Worm (Caenorhabditis elegans) whole organism, L2 larva: ENCODE measurements around the gene Y65A5A.1.
A peak's percentile ranks its signal among the peaks of the same experiment; 100 is the strongest.

Experiments
- F13H6.1 ChIP-seq: sonication (generic microtip); optimal IDR thresholded peaks from 2 replicates; lab custom pipeline; 2016; ENCODE audit warnings: missing genetic modification characterization, missing compliant biosample characterization
- R02D3.7 ChIP-seq: fragments of 150-350 bp; optimal IDR thresholded peaks from 2 replicates; lab custom pipeline; 2014; ENCODE audit warnings: missing biosample characterization, missing genetic modification characterization
- ZK546.5 ChIP-seq: sonication (generic microtip); optimal IDR thresholded peaks from 2 replicates; lab custom pipeline; 2017; ENCODE audit warnings: missing biosample characterization, missing genetic modification characterization
- aly-2 ChIP-seq: fragments of 150-350 bp; optimal IDR thresholded peaks from 2 replicates; lab custom pipeline; 2014; ENCODE audit warnings: missing biosample characterization, missing genetic modification characterization
- blmp-1 ChIP-seq: sonication (generic microtip); optimal IDR thresholded peaks from 2 replicates; lab custom pipeline; 2017; ENCODE audit warnings: missing genetic modification characterization, mild to moderate bottlenecking, missing compliant biosample characterization, antibody characterized with exemption, moderate library complexity; ENCODE audit not compliant: insufficient read depth
- ceh-16 ChIP-seq: fragments of 150-350 bp; optimal IDR thresholded peaks from 2 replicates; lab custom pipeline; 2014; ENCODE audit warnings: missing biosample characterization, missing genetic modification characterization
- ceh-82 ChIP-seq: fragments of 150-350 bp; optimal IDR thresholded peaks from 2 replicates; lab custom pipeline; 2014; ENCODE audit warnings: missing biosample characterization, missing genetic modification characterization
- crh-2 ChIP-seq: sonication (generic microtip); optimal IDR thresholded peaks from 2 replicates; lab custom pipeline; 2017; ENCODE audit warnings: missing biosample characterization, missing genetic modification characterization
- dmd-4 ChIP-seq: sonication (generic microtip); optimal IDR thresholded peaks from 2 replicates; lab custom pipeline; 2017; ENCODE audit warnings: missing biosample characterization, missing genetic modification characterization
- egl-27 ChIP-seq: sonication (generic microtip); optimal IDR thresholded peaks from 3 replicates; lab custom pipeline; 2017; ENCODE audit warnings: missing biosample characterization, missing genetic modification reagents, missing genetic modification characterization
- elt-1 ChIP-seq: fragments of 150-350 bp; optimal IDR thresholded peaks from 2 replicates; lab custom pipeline; 2014; ENCODE audit warnings: missing biosample characterization, missing genetic modification characterization
- elt-3 ChIP-seq: sonication (generic microtip); optimal IDR thresholded peaks from 2 replicates; lab custom pipeline; 2017; ENCODE audit warnings: missing biosample characterization, missing genetic modification characterization
- fos-1 ChIP-seq: fragments of 150-350 bp; optimal IDR thresholded peaks from 2 replicates; lab custom pipeline; 2014; ENCODE audit warnings: missing biosample characterization, missing genetic modification characterization
- lin-11 ChIP-seq: fragments of 150-350 bp; sonication (generic microtip); optimal IDR thresholded peaks from 2 replicates; lab custom pipeline; 2014; ENCODE audit warnings: missing biosample characterization, missing genetic modification characterization, inconsistent platforms, mixed read lengths
- lin-13 ChIP-seq: fragments of 150-350 bp; optimal IDR thresholded peaks from 2 replicates; lab custom pipeline; 2014; ENCODE audit warnings: missing biosample characterization, missing genetic modification reagents, missing genetic modification characterization
- lsy-2 ChIP-seq, 2 experiments: fragments of 150-350 bp in 1 of 2; sonication (generic microtip) in 1 of 2; optimal IDR thresholded peaks; 2 replicates each; lab custom pipeline; 2014 to 2017; ENCODE audit warnings: missing biosample characterization in 2 of 2, missing genetic modification characterization in 2 of 2
- nhr-10 ChIP-seq: sonication (generic microtip); optimal IDR thresholded peaks from 2 replicates; lab custom pipeline; 2017; ENCODE audit warnings: missing biosample characterization, missing genetic modification characterization
- nhr-11 ChIP-seq: fragments of 150-350 bp; optimal IDR thresholded peaks from 2 replicates; lab custom pipeline; 2014; ENCODE audit warnings: missing biosample characterization, missing genetic modification characterization
- nhr-129 ChIP-seq: fragments of 150-350 bp; optimal IDR thresholded peaks from 2 replicates; lab custom pipeline; 2014; ENCODE audit warnings: missing biosample characterization, missing genetic modification characterization
- nhr-21 ChIP-seq: fragments of 150-350 bp; optimal IDR thresholded peaks from 2 replicates; lab custom pipeline; 2014; ENCODE audit warnings: missing biosample characterization, missing genetic modification characterization
- nhr-25 ChIP-seq: fragments of 150-350 bp; sonication (generic microtip); optimal IDR thresholded peaks from 3 replicates; lab custom pipeline; 2014; ENCODE audit warnings: missing biosample characterization, missing genetic modification characterization
- nhr-6 ChIP-seq: fragments of 150-350 bp; optimal IDR thresholded peaks from 2 replicates; lab custom pipeline; 2014; ENCODE audit warnings: missing biosample characterization, missing genetic modification characterization
- nhr-77 ChIP-seq: fragments of 150-350 bp; optimal IDR thresholded peaks from 2 replicates; lab custom pipeline; 2014; ENCODE audit warnings: missing biosample characterization, missing genetic modification characterization
- peb-1 ChIP-seq: fragments of 150-350 bp; optimal IDR thresholded peaks from 2 replicates; lab custom pipeline; 2014; ENCODE audit warnings: missing biosample characterization, missing genetic modification characterization
- sem-4 ChIP-seq: fragments of 150-350 bp; optimal IDR thresholded peaks from 2 replicates; lab custom pipeline; 2014; ENCODE audit warnings: missing biosample characterization, missing genetic modification reagents, missing genetic modification characterization
- skn-1 ChIP-seq: sonication (generic microtip); optimal IDR thresholded peaks from 2 replicates; lab custom pipeline; 2017; ENCODE audit warnings: missing biosample characterization, missing genetic modification characterization
- sma-3 ChIP-seq: sonication (generic microtip); optimal IDR thresholded peaks from 2 replicates; lab custom pipeline; 2016; ENCODE audit warnings: missing genetic modification reagents, missing genetic modification characterization, missing compliant biosample characterization
- snpc-4 ChIP-seq: fragments of 150-350 bp; optimal IDR thresholded peaks from 2 replicates; lab custom pipeline; 2014; ENCODE audit warnings: missing biosample characterization, missing genetic modification characterization
- unc-55 ChIP-seq: fragments of 150-350 bp; sonication (generic microtip); optimal IDR thresholded peaks from 3 replicates; lab custom pipeline; 2014; ENCODE audit warnings: missing biosample characterization, missing genetic modification reagents, missing genetic modification characterization
- zag-1 ChIP-seq: fragments of 150-350 bp; optimal IDR thresholded peaks from 2 replicates; lab custom pipeline; 2014; ENCODE audit warnings: missing biosample characterization, missing genetic modification characterization
- ztf-1 ChIP-seq: fragments of 200-800 bp; sonication (Bioruptor generic); conservative IDR thresholded peaks from 2 replicates; pipeline ENCODE4 v1.3.6; 2022; ENCODE audit warnings: missing genetic modification characterization, missing compliant biosample characterization
- ztf-11 ChIP-seq: sonication (generic microtip); optimal IDR thresholded peaks from 2 replicates; lab custom pipeline; 2017; ENCODE audit warnings: missing biosample characterization, missing genetic modification characterization

The Y65A5A.1 gene

DNA sequence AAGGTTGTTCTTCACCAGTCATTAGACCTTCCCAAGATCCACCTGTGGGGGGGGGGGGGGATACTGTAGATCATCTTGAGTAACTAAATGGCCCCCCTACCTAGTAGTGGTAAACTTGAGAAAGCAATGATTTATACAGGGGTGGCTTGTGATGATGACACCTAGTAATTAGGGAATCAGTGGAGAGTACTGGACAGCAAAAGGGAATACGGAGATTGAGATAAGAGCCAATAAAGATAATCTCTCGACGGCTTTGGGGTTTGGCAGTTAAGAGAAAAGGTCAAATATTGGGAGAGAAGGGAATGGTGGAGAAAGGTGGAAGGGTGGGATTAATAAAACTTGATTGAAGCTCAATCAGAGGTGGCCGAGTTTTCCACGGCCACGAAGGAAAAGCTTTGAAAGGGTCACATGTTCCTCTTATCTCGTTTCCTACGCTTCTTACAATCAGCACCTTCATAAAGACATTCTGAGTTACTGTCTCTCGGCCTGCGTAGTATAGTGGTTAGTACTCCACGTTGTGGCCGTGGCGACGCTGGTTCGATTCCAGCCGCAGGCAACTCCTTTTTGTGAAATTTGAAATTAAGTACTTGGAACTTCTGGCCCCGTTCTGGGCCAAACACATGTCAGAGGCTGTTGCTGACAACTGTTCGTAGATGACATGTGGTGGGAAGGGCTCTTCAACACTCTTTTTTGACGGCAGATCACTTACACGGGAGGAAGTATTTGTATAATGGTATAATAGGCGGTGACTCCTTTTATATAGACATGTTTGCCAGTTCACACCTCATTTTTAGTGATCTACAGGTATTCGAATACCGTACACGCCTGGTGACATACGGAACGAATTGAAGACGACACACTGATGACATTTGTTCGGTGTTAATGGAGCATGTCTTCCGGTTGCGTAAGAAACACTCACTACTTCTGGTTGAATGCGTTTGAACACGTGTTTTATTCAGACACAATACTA lies 1.1 kb upstream of the Y65A5A.1 start (continued):
- TF ChIP-seq sem-4 (tag; lab: Kevin White, UChicago) = no peak
- TF ChIP-seq blmp-1 = no peak
- TF ChIP-seq F13H6.1 (tag; lab: Kevin White, UChicago) = no peak
- TF ChIP-seq sma-3 (GFP tag; lab: Kevin White, UChicago) = peak; percentile 52

- TF ChIP-seq egl-27 (tag; lab: Kevin White, UChicago) = no peak
- TF ChIP-seq sem-4 (tag; lab: Kevin White, UChicago) = no peak
- TF ChIP-seq lin-13 (GFP tag; lab: Kevin White, UChicago) = peak; percentile 20
- peak; percentile 35 for TF ChIP-seq fos-1 (tag; lab: Kevin White, UChicago)
- no peak for TF ChIP-seq nhr-21 (tag; lab: Kevin White, UChicago)
- TF ChIP-seq nhr-77 (tag; lab: Kevin White, UChicago) = no peak
- peak; percentile 12 for TF ChIP-seq sma-3 (GFP tag; lab: Kevin White, UChicago)
- no peak for TF ChIP-seq blmp-1
- TF ChIP-seq elt-3 (tag; lab: Kevin White, UChicago) = no peak
- TF ChIP-seq crh-2 (tag; lab: Kevin White, UChicago) = peak; percentile 15
- TF ChIP-seq aly-2 (tag; lab: Kevin White, UChicago) = no peak
- peak; percentile 23 for TF ChIP-seq nhr-129 (tag; lab: Kevin White, UChicago)
- peak; percentile 60 for TF ChIP-seq unc-55 (GFP tag; lab: Kevin White, UChicago)
- TF ChIP-seq nhr-25 (tag; lab: Kevin White, UChicago) = no peak
- no peak for TF ChIP-seq ZK546.5 (tag; lab: Kevin White, UChicago)
- no peak for TF ChIP-seq peb-1
- peak; percentile 11 for TF ChIP-seq snpc-4
- no peak for TF ChIP-seq nhr-10 (tag; lab: Kevin White, UChicago)
- TF ChIP-seq lin-11 (tag; lab: Kevin White, UChicago) = peak; percentile 3
- TF ChIP-seq R02D3.7 (tag; lab: Kevin White, UChicago) = no peak
- no peak for TF ChIP-seq skn-1 (tag; lab: Kevin White, UChicago)
- TF ChIP-seq lsy-2 (tag; optimal IDR thresholded peaks at IDR 0.05; lab: Kevin White, UChicago) = peak in 1 of 2 experiments; percentile 27
- TF ChIP-seq, all 48 proteins: peak for 9
These were observed 609 bp downstream of the Y65A5A.1 start for ce11 chrIV:16399017-16399416.

- TF ChIP-seq crh-2 (tag; lab: Kevin White, UChicago) = no peak
- TF ChIP-seq nhr-25 (tag; lab: Kevin White, UChicago) = peak; percentile 38
- peak; percentile 12 for TF ChIP-seq nhr-21 (tag; lab: Kevin White, UChicago)
- peak; percentile 8 for TF ChIP-seq nhr-129 (tag; lab: Kevin White, UChicago)
- TF ChIP-seq ceh-16 (tag; lab: Kevin White, UChicago) = peak; percentile 60
- TF ChIP-seq ztf-1 = no peak
- TF ChIP-seq dmd-4 (tag; lab: Kevin White, UChicago) = no peak
- TF ChIP-seq unc-55 (GFP tag; lab: Kevin White, UChicago) = peak; percentile 2
- TF ChIP-seq R02D3.7 (tag; lab: Kevin White, UChicago) = no peak
- TF ChIP-seq nhr-6 (tag; lab: Kevin White, UChicago) = no peak
- TF ChIP-seq nhr-11 (tag; lab: Kevin White, UChicago) = no peak
- peak; percentile 21 for TF ChIP-seq lin-13 (GFP tag; lab: Kevin White, UChicago)
These were observed 1.6 kb downstream of the Y65A5A.1 start for ce11 chrIV:16397845-16398607.

DNA sequence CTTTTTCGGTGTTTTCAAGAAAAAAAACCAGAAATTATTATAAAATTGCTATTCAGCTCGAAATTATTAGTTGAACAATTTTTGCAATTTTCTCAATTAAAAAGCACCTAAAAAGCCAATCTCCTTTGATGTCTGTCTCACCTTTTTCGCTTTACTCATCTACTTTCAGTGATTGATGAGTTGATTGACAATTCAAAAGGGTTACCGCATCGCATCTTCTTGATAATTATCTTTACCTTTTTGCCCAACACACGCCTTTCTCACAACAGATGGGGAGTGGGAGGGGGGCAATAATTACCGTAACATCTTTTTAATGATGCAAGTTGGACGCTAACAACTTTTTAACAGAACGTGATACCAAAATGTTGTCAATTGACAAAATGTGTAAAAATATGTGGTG lies 3.0 kb downstream of the Y65A5A.1 start:
- TF ChIP-seq nhr-6 (tag; lab: Kevin White, UChicago) (no peak), ZK546.5 (tag; lab: Kevin White, UChicago) (no peak), dmd-4 (tag; lab: Kevin White, UChicago) (no peak), nhr-129 (tag; lab: Kevin White, UChicago) (no peak), skn-1 (tag; lab: Kevin White, UChicago) (no peak), nhr-25 (tag; lab: Kevin White, UChicago) (peak; percentile 18), ztf-11 (tag; lab: Kevin White, UChicago) (no peak), zag-1 (tag; lab: Kevin White, UChicago) (no peak), egl-27 (tag; lab: Kevin White, UChicago) (peak; percentile 12), elt-1 (tag; lab: Kevin White, UChicago) (no peak), ceh-82 (tag; lab: Kevin White, UChicago) (no peak), ceh-16 (tag; lab: Kevin White, UChicago) (peak; percentile 82), nhr-21 (tag; lab: Kevin White, UChicago) (no peak), nhr-77 (tag; lab: Kevin White, UChicago) (no peak), aly-2 (tag; lab: Kevin White, UChicago) (no peak)
